Worm (Caenorhabditis elegans): ENCODE data around the gene C44H4.8.

The C44H4.8 gene

ce11 chrX:14560297-14560680 lies 34.6 kb upstream of the C44H4.8 start (continued):
- peak; percentile 77 for TF ChIP-seq ztf-4 (tag; optimal IDR thresholded peaks at IDR 0.05)
- no peak for TF ChIP-seq zag-1 (tag; optimal IDR thresholded peaks at IDR 0.05)
- no peak for TF ChIP-seq alr-1 (tag; optimal IDR thresholded peaks at IDR 0.05; ENCODE audit: borderline replicate concordance)
- no peak for TF ChIP-seq unc-30 (tag; optimal IDR thresholded peaks at IDR 0.05)
- TF ChIP-seq snpc-4 (tag; optimal IDR thresholded peaks at IDR 0.05), result no peak
- peak; percentile 78 for TF ChIP-seq fos-1 (tag; optimal IDR thresholded peaks at IDR 0.05)
- TF ChIP-seq efl-1 (optimal IDR thresholded peaks at IDR 0.05), result peak; percentile 27 to 44
- TF ChIP-seq efl-1 (GFP tag; optimal IDR thresholded peaks at IDR 0.05 in 1 of 2), result no peak
- no peak for TF ChIP-seq Y116A8C.19 (tag; optimal IDR thresholded peaks at IDR 0.05; ENCODE audit: borderline replicate concordance)
- no peak for TF ChIP-seq hpl-2 (GFP tag; optimal IDR thresholded peaks at IDR 0.05)
- TF ChIP-seq ceh-82 (tag; optimal IDR thresholded peaks at IDR 0.05), result peak; percentile 55 to 78 (median 68)
- peak; percentile 63 for TF ChIP-seq lir-3 (tag; optimal IDR thresholded peaks at IDR 0.05; ENCODE audit: poor library complexity)
- peak; percentile 58 for TF ChIP-seq nhr-11 (tag; optimal IDR thresholded peaks at IDR 0.05)
- no peak for TF ChIP-seq lin-39 (tag; optimal IDR thresholded peaks at IDR 0.05)
- peak; percentile 95 for TF ChIP-seq egl-13 (tag; optimal IDR thresholded peaks at IDR 0.05)
- TF ChIP-seq lin-14 (GFP tag; optimal IDR thresholded peaks at IDR 0.05), result peak; percentile 98
- peak; percentile 0 for TF ChIP-seq vab-15 (tag; optimal IDR thresholded peaks at IDR 0.05)
- TF ChIP-seq ceh-88 (GFP tag; IDR thresholded peaks at IDR 0.05), result peak; percentile 64
- TF ChIP-seq blmp-1 (tag; optimal IDR thresholded peaks at IDR 0.05), result peak; percentile 99
- TF ChIP-seq fkh-10 (GFP tag; optimal IDR thresholded peaks at IDR 0.05), result peak; percentile 84
- peak; percentile 28 to 40 (median 36) for TF ChIP-seq dpl-1 (GFP tag; optimal IDR thresholded peaks at IDR 0.05)
- TF ChIP-seq nhr-20 (tag; optimal IDR thresholded peaks at IDR 0.05), result peak; percentile 98
- no peak for TF ChIP-seq C34B4.2 (tag; optimal IDR thresholded peaks at IDR 0.05)
- peak; percentile 95 for TF ChIP-seq nhr-77 (tag; optimal IDR thresholded peaks at IDR 0.05)
- TF ChIP-seq xbp-1 (tag; optimal IDR thresholded peaks at IDR 0.05), result peak; percentile 77
- peak; percentile 49 for TF ChIP-seq sup-37 (GFP tag; optimal IDR thresholded peaks at IDR 0.05)
- TF ChIP-seq unc-98 (GFP tag; IDR thresholded peaks at IDR 0.05), result no peak
- TF ChIP-seq fkh-8 (tag; optimal IDR thresholded peaks at IDR 0.05), result peak; percentile 96
- TF ChIP-seq ztf-11 (tag; optimal IDR thresholded peaks at IDR 0.05), result no peak
- no peak for TF ChIP-seq efl-3 (GFP tag; optimal IDR thresholded peaks at IDR 0.05)
- TF ChIP-seq nhr-71 (tag; optimal IDR thresholded peaks at IDR 0.05), result peak; percentile 99
- peak; percentile 87 for TF ChIP-seq nhr-47 (tag; optimal IDR thresholded peaks at IDR 0.05)
- no peak for TF ChIP-seq unc-62 (GFP tag; optimal IDR thresholded peaks at IDR 0.05)
- peak; percentile 87 for TF ChIP-seq nhr-237 (tag; optimal IDR thresholded peaks at IDR 0.05)
- TF ChIP-seq tbx-2 (tag; optimal IDR thresholded peaks at IDR 0.05), result peak; percentile 95
- TF ChIP-seq rnt-1 (tag; optimal IDR thresholded peaks at IDR 0.05), result peak; percentile 35
- TF ChIP-seq pag-3 (tag; optimal IDR thresholded peaks at IDR 0.05; ENCODE audit: borderline replicate concordance, insufficient read depth), result no peak
- peak; percentile 65 for TF ChIP-seq mab-9 (GFP tag; IDR thresholded peaks at IDR 0.05)
- TF ChIP-seq isw-1 (GFP tag; IDR thresholded peaks at IDR 0.05), result peak; percentile 65
- TF ChIP-seq zip-4 (GFP tag; optimal IDR thresholded peaks at IDR 0.05), result peak; percentile 41
- TF ChIP-seq pax-3 (tag; optimal IDR thresholded peaks at IDR 0.05), result peak; percentile 77
- TF ChIP-seq swsn-7 (tag; optimal IDR thresholded peaks at IDR 0.05), result peak; percentile 85
- TF ChIP-seq pqm-1 (tag; optimal IDR thresholded peaks at IDR 0.05), result no peak
- TF ChIP-seq irx-1 (tag; optimal IDR thresholded peaks at IDR 0.05), result peak; percentile 84
- TF ChIP-seq snu-23 (GFP tag; optimal IDR thresholded peaks at IDR 0.05), result peak; percentile 88
- peak; percentile 86 for TF ChIP-seq nhr-19 (GFP tag; conservative IDR thresholded peaks at IDR 0.05)

Data from whole organism, L1 larva.